Fruit fly (Drosophila melanogaster) whole organism, embryonic: ENCODE results near the gene PEK.

ENCODE experiments used
- Abd-B ChIP-seq: fragments of 200-800 bp; sonication (Bioruptor generic); optimal IDR thresholded peaks from 2 replicates; lab custom pipeline; 2018; ENCODE audit warnings: missing biosample characterization, mild to moderate bottlenecking, missing genetic modification characterization, moderate library complexity
- BtbVII ChIP-seq: fragments of 200-800 bp; sonication (Bioruptor generic); optimal IDR thresholded peaks from 3 replicates; lab custom pipeline; 2017; ENCODE audit warnings: missing biosample characterization, mild to moderate bottlenecking, missing genetic modification characterization
- C15 ChIP-seq: fragments of 200-800 bp; sonication (Bioruptor generic); IDR thresholded peaks from 3 replicates; pipeline ENCODE4 v1.3.6; 2022; ENCODE audit warnings: missing biosample characterization, missing genetic modification characterization
- CG10543 ChIP-seq: fragments of 200-800 bp; sonication (Bioruptor generic); optimal IDR thresholded peaks from 3 replicates; lab custom pipeline; 2017; ENCODE audit warnings: missing biosample characterization, mild to moderate bottlenecking, missing genetic modification characterization, moderate library complexity
- CG11247 ChIP-seq: fragments of 200-800 bp; sonication (Bioruptor generic); IDR thresholded peaks from 2 replicates; pipeline ENCODE4 v1.3.6; 2022; ENCODE audit warnings: missing biosample characterization, missing genetic modification characterization
- CG12659 ChIP-seq: fragments of 200-800 bp; sonication (Bioruptor generic); optimal IDR thresholded peaks from 3 replicates; lab custom pipeline; 2017; ENCODE audit warnings: mild to moderate bottlenecking, missing biosample characterization, missing genetic modification reagents, missing genetic modification characterization
- CG13424 ChIP-seq: fragments of 200-800 bp; sonication (Bioruptor generic); optimal IDR thresholded peaks from 2 replicates; lab custom pipeline; 2019; ENCODE audit warnings: missing biosample characterization, mild to moderate bottlenecking, missing genetic modification characterization, moderate library complexity
- CG13894 ChIP-seq: fragments of 200-800 bp; sonication (Bioruptor generic); optimal IDR thresholded peaks from 3 replicates; lab custom pipeline; 2018; ENCODE audit warnings: missing biosample characterization, mild to moderate bottlenecking, missing genetic modification characterization, moderate library complexity
- CG16813 ChIP-seq: fragments of 200-800 bp; sonication (Bioruptor generic); IDR thresholded peaks from 3 replicates; pipeline ENCODE4 v1.3.6; 2022; ENCODE audit warnings: missing biosample characterization, missing genetic modification characterization; ENCODE audit not compliant: partially characterized antibody
- CG17328 ChIP-seq: fragments of 200-800 bp; sonication (Bioruptor generic); IDR thresholded peaks from 2 replicates; pipeline ENCODE4 v1.3.6; 2022; ENCODE audit warnings: missing biosample characterization, missing genetic modification characterization
- CG17359 ChIP-seq: fragments of 200-800 bp; sonication (Bioruptor generic); optimal IDR thresholded peaks from 3 replicates; lab custom pipeline; 2018; ENCODE audit warnings: missing biosample characterization, mild to moderate bottlenecking, missing genetic modification characterization, moderate library complexity
- CG17612 ChIP-seq: fragments of 200-800 bp; sonication (Bioruptor generic); IDR thresholded peaks from 2 replicates; pipeline ENCODE4 v1.3.6; 2022; ENCODE audit warnings: missing biosample characterization, missing genetic modification characterization
- CG18599 ChIP-seq: fragments of 200-800 bp; sonication (Bioruptor generic); optimal IDR thresholded peaks from 3 replicates; lab custom pipeline; 2017; ENCODE audit warnings: missing biosample characterization, missing genetic modification characterization, mild to moderate bottlenecking, moderate library complexity, missing genetic modification reagents
- CG30403 ChIP-seq: fragments of 200-800 bp; sonication (Bioruptor generic); optimal IDR thresholded peaks from 3 replicates; lab custom pipeline; 2016; ENCODE audit warnings: missing biosample characterization, missing genetic modification characterization
- CG31365 ChIP-seq: fragments of 200-800 bp; sonication (Bioruptor generic); optimal IDR thresholded peaks from 2 replicates; lab custom pipeline; 2018; ENCODE audit warnings: missing biosample characterization, mild to moderate bottlenecking, missing genetic modification characterization
- CG3847 ChIP-seq: fragments of 200-800 bp; sonication (Bioruptor generic); IDR thresholded peaks from 2 replicates; pipeline ENCODE4 v1.3.6; 2022; ENCODE audit warnings: missing biosample characterization, missing genetic modification characterization
- CG4617 ChIP-seq: fragments of 200-800 bp; sonication (Bioruptor generic); optimal IDR thresholded peaks from 3 replicates; lab custom pipeline; 2016; ENCODE audit warnings: missing biosample characterization, missing genetic modification characterization, borderline replicate concordance
- CG8924 ChIP-seq: fragments of 200-800 bp; optimal IDR thresholded peaks from 3 replicates; lab custom pipeline; 2019; ENCODE audit warnings: missing biosample characterization, mild to moderate bottlenecking, missing genetic modification characterization, moderate library complexity
- CG8944 ChIP-seq: fragments of 200-800 bp; sonication (Bioruptor generic); optimal IDR thresholded peaks from 3 replicates; lab custom pipeline; 2016; ENCODE audit warnings: missing biosample characterization, missing genetic modification characterization
- CG9727 ChIP-seq: fragments of 200-800 bp; sonication (Bioruptor generic); optimal IDR thresholded peaks from 3 replicates; lab custom pipeline; 2017; ENCODE audit warnings: missing biosample characterization, mild to moderate bottlenecking, missing genetic modification characterization
- D ChIP-seq, 2 experiments: fragments of 200-800 bp in 1 of 2; fragments of >200 bp in 1 of 2; sonication (Bioruptor generic) in 1 of 2; optimal IDR thresholded peaks; 2 replicates in 1 of 2; 3 replicates in 1 of 2; lab custom pipeline; 2017; ENCODE audit warnings: mild to moderate bottlenecking in 1 of 2, missing biosample characterization in 1 of 2, missing genetic modification characterization in 1 of 2, missing genetic modification reagents in 1 of 2
- Dfd ChIP-seq, 2 experiments: fragments of >200 bp; optimal IDR thresholded peaks; 2 replicates each; lab custom pipeline; 2017; ENCODE audit warnings: missing biosample characterization in 2 of 2, missing genetic modification characterization in 2 of 2
- Eip74EF ChIP-seq, 2 experiments: fragments of 200-800 bp in 1 of 2; fragments of >200 bp in 1 of 2; sonication (Bioruptor generic) in 1 of 2; optimal IDR thresholded peaks; 2 replicates each; lab custom pipeline; 2017 to 2019; ENCODE audit warnings: missing biosample characterization in 2 of 2, missing genetic modification characterization in 2 of 2, mild to moderate bottlenecking in 1 of 2, moderate library complexity in 1 of 2
- Fer3 ChIP-seq: fragments of 200-800 bp; sonication (Bioruptor generic); optimal IDR thresholded peaks from 2 replicates; lab custom pipeline; 2018; ENCODE audit warnings: missing biosample characterization, mild to moderate bottlenecking, missing genetic modification characterization, moderate library complexity
- HLH4C ChIP-seq: fragments of 200-800 bp; sonication (Bioruptor generic); IDR thresholded peaks from 3 replicates; pipeline ENCODE4 v1.3.6; 2022; ENCODE audit warnings: missing biosample characterization, missing genetic modification characterization; ENCODE audit not compliant: partially characterized antibody
- Sox100B ChIP-seq: fragments of 200-800 bp; sonication (Bioruptor generic); optimal IDR thresholded peaks from 3 replicates; lab custom pipeline; 2018; ENCODE audit warnings: missing biosample characterization, mild to moderate bottlenecking, missing genetic modification characterization
- Ssrp ChIP-seq: fragments of 200-800 bp; sonication (Bioruptor generic); optimal IDR thresholded peaks from 2 replicates; lab custom pipeline; 2018; ENCODE audit warnings: missing biosample characterization, mild to moderate bottlenecking, missing genetic modification characterization, moderate library complexity
- Xrp1 ChIP-seq: fragments of 200-800 bp; sonication (Bioruptor generic); IDR thresholded peaks from 2 replicates; pipeline ENCODE4 v1.3.6; 2022; ENCODE audit warnings: missing biosample characterization, missing genetic modification characterization
- YL-1 ChIP-seq: fragments of 200-800 bp; sonication (Bioruptor generic); optimal IDR thresholded peaks from 3 replicates; lab custom pipeline; 2017; ENCODE audit warnings: missing biosample characterization, mild to moderate bottlenecking, missing genetic modification characterization
- al ChIP-seq: fragments of 200-800 bp; sonication (Bioruptor generic); IDR thresholded peaks from 2 replicates; pipeline ENCODE4 v1.3.6; 2022; ENCODE audit warnings: missing biosample characterization, missing genetic modification characterization
- ash1 ChIP-seq: fragments of 200-800 bp; sonication (Bioruptor generic); optimal IDR thresholded peaks from 2 replicates; lab custom pipeline; 2018; ENCODE audit warnings: missing biosample characterization, mild to moderate bottlenecking, missing genetic modification characterization
- cad ChIP-seq: fragments of >200 bp; optimal IDR thresholded peaks from 2 replicates; lab custom pipeline; 2017; ENCODE audit warnings: missing biosample characterization, missing genetic modification characterization
- cato ChIP-seq: fragments of 200-800 bp; sonication (Bioruptor generic); optimal IDR thresholded peaks from 2 replicates; lab custom pipeline; 2016; ENCODE audit warnings: missing biosample characterization, missing genetic modification characterization, borderline replicate concordance
- croc ChIP-seq: fragments of 200-800 bp; sonication (Bioruptor generic); conservative IDR thresholded peaks from 3 replicates; pipeline ENCODE4 v1.3.6; 2022; ENCODE audit warnings: missing biosample characterization, missing genetic modification characterization
- dpn ChIP-seq, 2 experiments: fragments of 200-800 bp; sonication (Bioruptor generic); optimal IDR thresholded peaks; 3 replicates each; lab custom pipeline; 2016; ENCODE audit warnings: missing biosample characterization in 2 of 2, missing genetic modification characterization in 2 of 2
- dysf ChIP-seq: fragments of 200-800 bp; sonication (Bioruptor generic); IDR thresholded peaks from 3 replicates; pipeline ENCODE4 v1.3.6; 2022; ENCODE audit warnings: missing biosample characterization, missing genetic modification characterization
- ems ChIP-seq: fragments of 200-800 bp; sonication (Bioruptor generic); optimal IDR thresholded peaks from 3 replicates; lab custom pipeline; 2016; ENCODE audit warnings: missing biosample characterization, missing genetic modification characterization
- ewg ChIP-seq: fragments of 200-800 bp; sonication (Bioruptor generic); optimal IDR thresholded peaks from 3 replicates; lab custom pipeline; 2017; ENCODE audit warnings: mild to moderate bottlenecking, missing biosample characterization, missing genetic modification reagents, missing genetic modification characterization
- kay ChIP-seq: fragments of 200-800 bp; sonication (Bioruptor generic); optimal IDR thresholded peaks from 2 replicates; lab custom pipeline; 2016; ENCODE audit warnings: missing biosample characterization, missing genetic modification characterization
- nerfin-1 ChIP-seq: fragments of 200-800 bp; sonication (Bioruptor generic); optimal IDR thresholded peaks from 3 replicates; lab custom pipeline; 2019; ENCODE audit warnings: missing biosample characterization, mild to moderate bottlenecking, missing genetic modification characterization, moderate library complexity
- otp ChIP-seq: fragments of 200-800 bp; sonication (Bioruptor generic); IDR thresholded peaks from 3 replicates; pipeline ENCODE4, ENCODE4 v1.3.6; 2022; ENCODE audit warnings: missing biosample characterization, missing genetic modification characterization
- pfk ChIP-seq: fragments of 200-800 bp; sonication (Bioruptor generic); optimal IDR thresholded peaks from 2 replicates; lab custom pipeline; 2018; ENCODE audit warnings: missing biosample characterization, mild to moderate bottlenecking, missing genetic modification characterization, moderate library complexity
- rib ChIP-seq: fragments of 200-800 bp; sonication (Bioruptor generic); IDR thresholded peaks from 2 replicates; pipeline ENCODE4 v1.3.6; 2022; ENCODE audit warnings: missing biosample characterization, missing genetic modification characterization
- sob ChIP-seq: fragments of 200-800 bp; sonication (Bioruptor generic); IDR thresholded peaks from 2 replicates; pipeline ENCODE4 v1.3.6; 2022; ENCODE audit warnings: missing biosample characterization, missing genetic modification characterization
- tin ChIP-seq: fragments of 200-800 bp; sonication (Bioruptor generic); optimal IDR thresholded peaks from 3 replicates; lab custom pipeline; 2016; ENCODE audit warnings: missing biosample characterization, missing genetic modification characterization
- toy ChIP-seq: fragments of 200-800 bp; sonication (Bioruptor generic); IDR thresholded peaks from 2 replicates; pipeline ENCODE4 v1.3.6; 2022; ENCODE audit warnings: missing biosample characterization, missing genetic modification characterization
- twi ChIP-seq: fragments of 200-800 bp; optimal IDR thresholded peaks from 2 replicates; lab custom pipeline; 2019; ENCODE audit warnings: missing biosample characterization, mild to moderate bottlenecking, missing genetic modification characterization, moderate library complexity
- zfh2 ChIP-seq: fragments of 200-800 bp; sonication (Bioruptor generic); optimal IDR thresholded peaks from 2 replicates; lab custom pipeline; 2016; ENCODE audit warnings: missing biosample characterization, missing genetic modification characterization

The PEK gene

dm6 chr3R:5470586-5471283 lies 6.2 kb upstream of the PEK start, which contains the start of the genes mRpL44 and Snr1 (continued):
- TF ChIP-seq D (optimal IDR thresholded peaks at IDR 0.05; lab: Kevin White, UChicago) (no peak), D (GFP tag; optimal IDR thresholded peaks at IDR 0.05; lab: Kevin White, UChicago) (no peak), HLH4C (no peak), Abd-B (GFP tag; lab: Kevin White, UChicago) (peak; percentile 40), rib (no peak), Ssrp (tag; lab: Kevin White, UChicago) (peak; percentile 14), zfh2 (peak; percentile 23), CG13424 (tag; lab: Kevin White, UChicago) (peak; percentile 68), CG9727 (GFP tag; lab: Kevin White, UChicago) (peak; percentile 45), C15 (GFP tag; lab: Robert Waterston, UW) (no peak), dysf (GFP tag; lab: Robert Waterston, UW) (0 out of 3 replicates have a peak, but pooled peaks have one; percentile 7), CG17328 (GFP tag; lab: Robert Waterston, UW) (no peak), CG18599 (peak; percentile 71), CG13894 (tag; lab: Kevin White, UChicago) (no peak), CG16813 (GFP tag; lab: Robert Waterston, UW) (no peak), ewg (peak; percentile 83), nerfin-1 (tag; lab: Kevin White, UChicago) (peak; percentile 70), sob (peak; percentile 46; the same call in 1 of the 2 replicates), twi (peak; percentile 33), ems (GFP tag; lab: Kevin White, UChicago) (no peak), CG30403 (GFP tag; lab: Kevin White, UChicago) (peak; percentile 50), Sox100B (no peak), tin (GFP tag; lab: Kevin White, UChicago) (peak; percentile 41), CG8944 (GFP tag; lab: Kevin White, UChicago) (no peak), Dfd (GFP tag; optimal IDR thresholded peaks at IDR 0.05; lab: Kevin White, UChicago) (no peak), croc (GFP tag; lab: Robert Waterston, UW) (no peak), toy (GFP tag; lab: Robert Waterston, UW) (no peak), CG8924 (tag; lab: Kevin White, UChicago) (no peak), kay (GFP tag; lab: Kevin White, UChicago) (no peak), Xrp1 (GFP tag; lab: Robert Waterston, UW) (peak; percentile 52; the same call in 1 of the 2 replicates), CG17612 (GFP tag; lab: Robert Waterston, UW) (no peak), al (GFP tag; lab: Robert Waterston, UW) (no peak), pfk (GFP tag; lab: Kevin White, UChicago) (no peak), CG11247 (no peak), CG3847 (peak; percentile 70), Fer3 (tag; lab: Kevin White, UChicago) (peak; percentile 13), ash1 (no peak), CG31365 (tag; lab: Kevin White, UChicago) (no peak), CG17359 (no peak), cad (GFP tag; lab: Kevin White, UChicago) (no peak), CG10543 (peak; percentile 82), CG4617 (GFP tag; lab: Kevin White, UChicago) (peak; percentile 11), cato (GFP tag; lab: Kevin White, UChicago) (peak; percentile 1), dpn (GFP tag; optimal IDR thresholded peaks at IDR 0.05; lab: Kevin White, UChicago) (peak in 1 of 2 experiments; percentile 54), BtbVII (peak; percentile 26), YL-1 (GFP tag; lab: Kevin White, UChicago) (peak; percentile 85), Eip74EF (GFP tag; optimal IDR thresholded peaks at IDR 0.05; lab: Kevin White, UChicago) (no peak), CG12659 (peak; percentile 70), otp (GFP tag; lab: Robert Waterston, UW) (no peak)
